Worm (Caenorhabditis elegans) whole organism, L4 larva: ENCODE results near the gene C05C12.1.
A peak's percentile ranks its signal among the peaks of the same experiment; 100 is the strongest.

Source experiments
- F37D6.2 ChIP-seq: sonication (generic microtip); optimal IDR thresholded peaks from 2 replicates; lab custom pipeline; 2016; ENCODE audit warnings: mild to moderate bottlenecking, missing genetic modification characterization, missing compliant biosample characterization
- T20F7.1 ChIP-seq: fragments of 200-800 bp; sonication (Bioruptor generic); optimal IDR thresholded peaks from 2 replicates; lab custom pipeline; 2018; ENCODE audit warnings: mild to moderate bottlenecking, missing genetic modification characterization, missing compliant biosample characterization
- T26A8.4 ChIP-seq: fragments of 200-800 bp; sonication (Bioruptor generic); IDR thresholded peaks from 2 replicates; pipeline ENCODE4 v1.3.6; 2022; ENCODE audit warnings: missing genetic modification characterization, missing compliant biosample characterization
- Y5F2A.4 ChIP-seq: fragments of 200-800 bp; sonication (Bioruptor generic); optimal IDR thresholded peaks from 2 replicates; lab custom pipeline; 2018; ENCODE audit warnings: mild to moderate bottlenecking, missing genetic modification characterization, missing compliant biosample characterization
- aha-1 ChIP-seq: fragments of 150-350 bp; peaks from one replicate; lab custom pipeline; 2014; ENCODE audit warnings: missing biosample characterization, missing genetic modification characterization
- ceh-20 ChIP-seq: fragments of 200-800 bp; sonication (Bioruptor generic); IDR thresholded peaks from 2 replicates; pipeline ENCODE4 v1.3.6; 2022; ENCODE audit warnings: missing genetic modification reagents, missing genetic modification characterization, missing compliant biosample characterization
- ceh-28 ChIP-seq: fragments of 150-350 bp; optimal IDR thresholded peaks from 2 replicates; lab custom pipeline; 2014; ENCODE audit warnings: missing biosample characterization, missing genetic modification reagents, missing genetic modification characterization
- ceh-32 ChIP-seq: sonication (generic microtip); optimal IDR thresholded peaks from 2 replicates; lab custom pipeline; 2016; ENCODE audit warnings: mild to moderate bottlenecking, missing genetic modification characterization, missing compliant biosample characterization; ENCODE audit not compliant: poor library complexity
- ceh-82 ChIP-seq: sonication (generic microtip); optimal IDR thresholded peaks from 2 replicates; lab custom pipeline; 2017; ENCODE audit warnings: missing biosample characterization, missing genetic modification characterization
- ctbp-1 ChIP-seq: fragments of 200-800 bp; sonication (Bioruptor generic); IDR thresholded peaks from 2 replicates; pipeline ENCODE4 v1.3.6; 2022; ENCODE audit warnings: missing genetic modification reagents, missing genetic modification characterization, missing compliant biosample characterization
- daf-16 ChIP-seq, 3 experiments: sonication (generic microtip); optimal IDR thresholded peaks; 2 replicates each; lab custom pipeline; 2016 to 2017; ENCODE audit warnings: missing genetic modification characterization in 3 of 3, missing genetic modification reagents in 3 of 3, mild to moderate bottlenecking in 2 of 3, missing compliant biosample characterization in 2 of 3, missing biosample characterization in 1 of 3, moderate library complexity in 1 of 3
- daf-19 ChIP-seq: fragments of 200-800 bp; sonication (Bioruptor generic); conservative IDR thresholded peaks from 2 replicates; pipeline ENCODE4 v1.3.6; 2022; ENCODE audit warnings: missing genetic modification characterization, missing compliant biosample characterization
- dmd-6 ChIP-seq: fragments of 200-800 bp; sonication (Bioruptor generic); IDR thresholded peaks from 2 replicates; pipeline ENCODE4 v1.3.6; 2022; ENCODE audit warnings: missing genetic modification reagents, missing genetic modification characterization, missing compliant biosample characterization
- duxl-1 ChIP-seq: sonication (generic microtip); optimal IDR thresholded peaks from 2 replicates; lab custom pipeline; 2016; ENCODE audit warnings: mild to moderate bottlenecking, missing genetic modification characterization, moderate library complexity, missing compliant biosample characterization; ENCODE audit not compliant: poor library complexity
- dve-1 ChIP-seq: sonication (generic microtip); optimal IDR thresholded peaks from 2 replicates; lab custom pipeline; 2017; ENCODE audit warnings: antibody characterized with exemption, mild to moderate bottlenecking, missing genetic modification characterization, missing compliant biosample characterization; ENCODE audit not compliant: insufficient read depth
- fos-1 ChIP-seq: fragments of 150-350 bp; optimal IDR thresholded peaks from 2 replicates; lab custom pipeline; 2014; ENCODE audit warnings: missing biosample characterization, missing genetic modification characterization
- gei-8 ChIP-seq: fragments of 200-800 bp; sonication (Bioruptor generic); optimal IDR thresholded peaks from 2 replicates; lab custom pipeline; 2018; ENCODE audit warnings: mild to moderate bottlenecking, missing genetic modification characterization, missing compliant biosample characterization
- hif-1 ChIP-seq, 2 experiments: sonication (generic microtip); optimal IDR thresholded peaks; 2 replicates each; lab custom pipeline; 2016 to 2017; ENCODE audit warnings: missing compliant biosample characterization in 2 of 2, missing genetic modification characterization in 2 of 2, missing genetic modification reagents in 2 of 2, missing genotype in 2 of 2, mild to moderate bottlenecking in 1 of 2
- hlh-11 ChIP-seq: fragments of 200-800 bp; sonication (Bioruptor generic); optimal IDR thresholded peaks from 2 replicates; lab custom pipeline; 2018; ENCODE audit warnings: mild to moderate bottlenecking, missing genetic modification characterization, missing compliant biosample characterization
- hmg-1.1 ChIP-seq: fragments of 200-800 bp; sonication (Bioruptor generic); IDR thresholded peaks from 2 replicates; pipeline ENCODE4 v1.3.6; 2022; ENCODE audit warnings: missing genetic modification reagents, missing genetic modification characterization, missing compliant biosample characterization
- lim-7 ChIP-seq: fragments of 200-800 bp; sonication (Bioruptor generic); IDR thresholded peaks from 2 replicates; pipeline ENCODE4 v1.3.6; 2022; ENCODE audit warnings: missing genetic modification characterization, missing compliant biosample characterization
- lin-13 ChIP-seq: fragments of 150-350 bp; optimal IDR thresholded peaks from 2 replicates; lab custom pipeline; 2014; ENCODE audit warnings: missing biosample characterization, missing genetic modification reagents, missing genetic modification characterization
- lin-39 ChIP-seq: fragments of 150-350 bp; optimal IDR thresholded peaks from 2 replicates; lab custom pipeline; 2014; ENCODE audit warnings: missing biosample characterization, missing genetic modification reagents, missing genetic modification characterization
- mes-2 ChIP-seq: sonication (generic microtip); optimal IDR thresholded peaks from 2 replicates; lab custom pipeline; 2016; ENCODE audit warnings: missing genotype, mild to moderate bottlenecking, missing genetic modification characterization, missing compliant biosample characterization; ENCODE audit not compliant: poor library complexity, severe bottlenecking
- mxl-2 ChIP-seq: fragments of 200-800 bp; sonication (Bioruptor generic); conservative IDR thresholded peaks from 2 replicates; pipeline ENCODE4 v1.3.6; 2022; ENCODE audit warnings: missing genetic modification reagents, missing genetic modification characterization, missing compliant biosample characterization
- nhr-111 ChIP-seq: fragments of 200-800 bp; sonication (Bioruptor generic); optimal IDR thresholded peaks from 2 replicates; lab custom pipeline; 2018; ENCODE audit warnings: mild to moderate bottlenecking, missing genetic modification characterization, missing compliant biosample characterization
- nhr-28 ChIP-seq: fragments of 150-350 bp; optimal IDR thresholded peaks from 2 replicates; lab custom pipeline; 2014; ENCODE audit warnings: missing biosample characterization, missing genetic modification characterization
- nhr-41 ChIP-seq: fragments of 200-800 bp; sonication (Bioruptor generic); IDR thresholded peaks from 2 replicates; pipeline ENCODE4 v1.3.6; 2022; ENCODE audit warnings: missing genetic modification reagents, missing genetic modification characterization, missing compliant biosample characterization
- nhr-48 ChIP-seq: sonication (generic microtip); optimal IDR thresholded peaks from 2 replicates; lab custom pipeline; 2016; ENCODE audit warnings: mild to moderate bottlenecking, missing genetic modification characterization, missing compliant biosample characterization
- nhr-6 ChIP-seq: fragments of 150-350 bp; optimal IDR thresholded peaks from 2 replicates; lab custom pipeline; 2014; ENCODE audit warnings: missing biosample characterization, missing genetic modification characterization
- nhr-76 ChIP-seq: fragments of 150-350 bp; optimal IDR thresholded peaks from 2 replicates; lab custom pipeline; 2014; ENCODE audit warnings: missing biosample characterization, missing genetic modification characterization
- nhr-77 ChIP-seq: fragments of 150-350 bp; optimal IDR thresholded peaks from 2 replicates; lab custom pipeline; 2014; ENCODE audit warnings: missing biosample characterization, missing genetic modification characterization
- pha-4 ChIP-seq, 2 experiments: fragments of 150-350 bp in 1 of 2; fragments of 200-800 bp in 1 of 2; sonication (Bioruptor generic) in 1 of 2; IDR thresholded peaks in 1 of 2; optimal IDR thresholded peaks in 1 of 2; 2 replicates each; pipeline versions ENCODE4 v1.3.6 to Lab custom; 2014 to 2022; ENCODE audit warnings: missing genetic modification characterization in 2 of 2, missing genetic modification reagents in 2 of 2, missing biosample characterization in 1 of 2, missing compliant biosample characterization in 1 of 2
- pqm-1 ChIP-seq: sonication (generic microtip); optimal IDR thresholded peaks from 2 replicates; lab custom pipeline; 2017; ENCODE audit warnings: missing biosample characterization, missing genetic modification characterization
- rbr-2 ChIP-seq: sonication (generic microtip); optimal IDR thresholded peaks from 2 replicates; lab custom pipeline; 2016; ENCODE audit warnings: missing genotype, missing genetic modification characterization, missing compliant biosample characterization
- skn-1 ChIP-seq: fragments of 150-350 bp; optimal IDR thresholded peaks from 2 replicates; lab custom pipeline; 2014; ENCODE audit warnings: missing biosample characterization, missing genetic modification characterization
- snpc-1.2 ChIP-seq: fragments of 200-800 bp; sonication (Bioruptor generic); IDR thresholded peaks from 2 replicates; pipeline ENCODE4 v1.3.6; 2022; ENCODE audit warnings: missing genetic modification reagents, missing genetic modification characterization, missing compliant biosample characterization
- unc-62 ChIP-seq, 3 experiments: fragments of 150-350 bp in 1 of 3; sonication (generic microtip); optimal IDR thresholded peaks in 2 of 3; peaks in 1 of 3; 1 replicate in 1 of 3; 2 replicates in 2 of 3; lab custom pipeline; 2014 to 2017; ENCODE audit warnings: missing biosample characterization in 3 of 3, missing genetic modification characterization in 3 of 3, missing genetic modification reagents in 3 of 3, missing genotype in 1 of 3
- zag-1 ChIP-seq: fragments of 150-350 bp; optimal IDR thresholded peaks from 2 replicates; lab custom pipeline; 2014; ENCODE audit warnings: missing biosample characterization, missing genetic modification characterization
- zfp-3 ChIP-seq: fragments of 200-800 bp; sonication (Bioruptor generic); conservative IDR thresholded peaks from 2 replicates; pipeline ENCODE4 v1.3.6; 2022; ENCODE audit warnings: missing genetic modification reagents, missing genetic modification characterization, missing compliant biosample characterization
- zip-11 ChIP-seq: fragments of 200-800 bp; sonication (Bioruptor generic); IDR thresholded peaks from 2 replicates; pipeline ENCODE4 v1.3.6; 2022; ENCODE audit warnings: missing genetic modification characterization, missing compliant biosample characterization

C05C12.1 gene

ce11 chrIV:11284102-11284531, 30.3 kb downstream of the C05C12.1 start (continued):
- TF ChIP-seq rbr-2 (no peak), T26A8.4 (GFP tag; lab: Robert Waterston, UW) (no peak), snpc-1.2 (GFP tag; lab: Robert Waterston, UW) (no peak), nhr-111 (GFP tag; lab: Kevin White, UChicago) (no peak), daf-19 (GFP tag; lab: Robert Waterston, UW) (no peak), hmg-1.1 (no peak), nhr-48 (tag; lab: Kevin White, UChicago) (peak; percentile 84), Y5F2A.4 (GFP tag; lab: Kevin White, UChicago) (no peak), aha-1 (tag; lab: Kevin White, UChicago) (peak; percentile 71), skn-1 (tag; lab: Kevin White, UChicago) (no peak), ceh-28 (tag; lab: Kevin White, UChicago) (no peak), lin-39 (tag; lab: Kevin White, UChicago) (no peak), mxl-2 (GFP tag; lab: Robert Waterston, UW) (0 out of 2 replicates have a peak, but pooled peaks have one; percentile 3), F37D6.2 (tag; lab: Kevin White, UChicago) (no peak), nhr-28 (tag; lab: Kevin White, UChicago) (peak; percentile 70), gei-8 (GFP tag; lab: Kevin White, UChicago) (no peak), hif-1 (tag; optimal IDR thresholded peaks at IDR 0.05; lab: Kevin White, UChicago) (peak in 1 of 2 experiments; percentile 59), nhr-41 (GFP tag; lab: Robert Waterston, UW) (0 out of 2 replicates have a peak, but pooled peaks have one; percentile 23)

ce11 chrIV:11285239-11285638, 31.4 kb downstream of the C05C12.1 start:
- TF ChIP-seq dve-1 (peak; percentile 47), ctbp-1 (no peak), unc-62 (GFP tag; optimal IDR thresholded peaks at IDR 0.05 in 1 of 2; lab: Kevin White, UChicago) (peak in 1 of 2 experiments; percentile 54), unc-62 (tag; optimal IDR thresholded peaks at IDR 0.05; lab: Kevin White, UChicago) (no peak)

- TF ChIP-seq ceh-32, result no peak
- TF ChIP-seq zip-11 (GFP tag; lab: Robert Waterston, UW), result no peak
- no peak for TF ChIP-seq ceh-20 (GFP tag; lab: Robert Waterston, UW)
- TF ChIP-seq T20F7.1 (GFP tag; lab: Kevin White, UChicago), result no peak
- peak; percentile 49 for TF ChIP-seq dve-1
- no peak for TF ChIP-seq daf-16 (GFP tag; optimal IDR thresholded peaks at IDR 0.05; lab: Kevin White, UChicago)
- TF ChIP-seq daf-16 (tag; optimal IDR thresholded peaks at IDR 0.05; lab: Kevin White, UChicago), result peak; percentile 59
- no peak for TF ChIP-seq ctbp-1
- no peak for TF ChIP-seq ceh-82 (tag; lab: Kevin White, UChicago)
These were observed 32.3 kb downstream of the C05C12.1 start for ce11 chrIV:11286112-11286511.

ce11 chrIV:11287511-11287910, 33.7 kb downstream of the C05C12.1 start, which contains the start of gene F54D1.6:
Gene F54D1.6, plus strand, starts transcription at chrIV:11287811.
- TF ChIP-seq lin-13 (GFP tag; lab: Kevin White, UChicago) (no peak), daf-16 (GFP tag; optimal IDR thresholded peaks at IDR 0.05; lab: Kevin White, UChicago) (no peak), daf-16 (tag; optimal IDR thresholded peaks at IDR 0.05; lab: Kevin White, UChicago) (peak; percentile 17)

DNA sequence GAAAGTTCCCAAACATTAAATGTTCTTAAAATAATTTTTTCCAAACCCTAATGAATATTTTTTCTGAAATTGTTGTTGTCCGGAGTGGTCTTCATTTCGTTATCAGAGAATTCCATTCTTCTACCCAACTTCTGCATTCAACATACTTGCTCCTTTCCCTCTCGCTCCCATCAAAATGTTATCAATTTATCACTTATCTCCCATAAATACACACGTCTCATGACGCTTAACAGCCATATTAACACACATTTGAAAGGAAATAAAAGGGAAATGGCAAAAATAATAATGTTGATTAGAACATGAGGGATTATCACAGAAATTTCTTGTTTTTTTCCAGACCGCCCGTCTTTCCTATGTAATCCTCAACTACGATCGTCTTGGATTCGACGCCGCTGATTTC, 35.2 kb downstream of the C05C12.1 start:
- TF ChIP-seq lim-7 (no peak), fos-1 (tag; lab: Kevin White, UChicago) (no peak), hif-1 (tag; optimal IDR thresholded peaks at IDR 0.05; lab: Kevin White, UChicago) (no peak), hlh-11 (peak; percentile 82), zfp-3 (no peak), pha-4 (GFP tag; IDR thresholded peaks at IDR 0.05; lab: Robert Waterston, UW) (no peak), pha-4 (tag; optimal IDR thresholded peaks at IDR 0.05; lab: Kevin White, UChicago) (no peak), dve-1 (peak; percentile 90), nhr-6 (tag; lab: Kevin White, UChicago) (peak; percentile 25), mes-2 (peak; percentile 6), daf-16 (GFP tag; optimal IDR thresholded peaks at IDR 0.05; lab: Kevin White, UChicago) (no peak), daf-16 (tag; optimal IDR thresholded peaks at IDR 0.05; lab: Kevin White, UChicago) (peak; percentile 96), dmd-6 (GFP tag; lab: Robert Waterston, UW) (peak; percentile 80), zag-1 (no peak), nhr-77 (tag; lab: Kevin White, UChicago) (peak; percentile 84), daf-19 (GFP tag; lab: Robert Waterston, UW) (no peak), nhr-76 (tag; lab: Kevin White, UChicago) (no peak), pqm-1 (peak; percentile 99), mxl-2 (GFP tag; lab: Robert Waterston, UW) (no peak), nhr-28 (tag; lab: Kevin White, UChicago) (peak; percentile 88), duxl-1 (tag; lab: Kevin White, UChicago) (no peak)
